Worm (Caenorhabditis elegans) whole organism, L3 larva: Measurements from ENCODE around the gene atx-3.

Experiments used
- aly-2 ChIP-seq: fragments of 150-350 bp; optimal IDR thresholded peaks from 2 replicates; lab custom pipeline; 2014; ENCODE audit warnings: missing biosample characterization, missing genetic modification characterization
- elt-3 ChIP-seq, 3 experiments: fragments of 150-350 bp in 1 of 3; sonication (generic microtip) in 2 of 3; optimal IDR thresholded peaks; 2 replicates in 2 of 3; 4 replicates in 1 of 3; lab custom pipeline; 2014 to 2017; ENCODE audit warnings: missing biosample characterization in 3 of 3, missing genetic modification characterization in 3 of 3
- lsy-12 ChIP-seq: sonication (generic microtip); optimal IDR thresholded peaks from 2 replicates; lab custom pipeline; 2016; ENCODE audit warnings: mild to moderate bottlenecking, missing genetic modification characterization, missing compliant biosample characterization
- nfya-1 ChIP-seq: sonication (generic microtip); optimal IDR thresholded peaks from 2 replicates; lab custom pipeline; 2017; ENCODE audit warnings: missing genetic modification characterization, mild to moderate bottlenecking, missing compliant biosample characterization, antibody characterized with exemption, moderate library complexity; ENCODE audit not compliant: insufficient read depth
- nhr-12 ChIP-seq: fragments of 150-350 bp; optimal IDR thresholded peaks from 2 replicates; lab custom pipeline; 2014; ENCODE audit warnings: missing biosample characterization, missing genetic modification characterization
- nhr-28 ChIP-seq: fragments of 150-350 bp; optimal IDR thresholded peaks from 2 replicates; lab custom pipeline; 2014; ENCODE audit warnings: missing biosample characterization, missing genetic modification characterization
- nhr-67 ChIP-seq: fragments of 150-350 bp; optimal IDR thresholded peaks from 2 replicates; lab custom pipeline; 2014; ENCODE audit warnings: missing biosample characterization, missing genetic modification characterization
- skn-1 ChIP-seq: fragments of 150-350 bp; optimal IDR thresholded peaks from 2 replicates; lab custom pipeline; 2014; ENCODE audit warnings: missing biosample characterization, missing genetic modification characterization

DNA sequence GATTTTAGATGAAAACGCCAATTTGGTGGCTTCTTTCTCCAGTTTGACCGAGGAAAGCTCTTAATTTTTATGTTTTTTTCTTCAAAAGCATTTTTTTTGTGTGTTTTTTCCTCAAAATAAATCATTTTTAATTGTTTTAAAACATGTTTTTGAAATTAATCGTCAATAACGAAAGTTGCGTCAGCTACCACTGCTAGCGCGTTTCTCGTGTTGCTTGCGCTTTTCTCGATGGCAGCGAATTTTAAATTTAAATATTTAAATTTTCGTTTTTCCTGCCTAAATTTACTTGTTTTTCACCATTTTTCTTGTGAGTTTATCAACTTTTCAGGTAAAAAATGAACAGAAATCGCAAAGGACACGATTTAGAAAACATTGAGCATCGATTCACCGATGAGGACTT is 39.3 kb downstream of the atx-3 start, which contains the start of gene prde-1:
- no peak for TF ChIP-seq nfya-1 (tag; lab: Kevin White, UChicago)
- TF ChIP-seq elt-3 (tag; optimal IDR thresholded peaks at IDR 0.05; lab: Kevin White, UChicago), result no peak
- TF ChIP-seq nhr-12, result no peak
- no peak for TF ChIP-seq lsy-12
- TF ChIP-seq aly-2, result no peak
- TF ChIP-seq skn-1 (tag; lab: Kevin White, UChicago), result no peak
- TF ChIP-seq nhr-28 (tag; lab: Kevin White, UChicago), result no peak
- no peak for TF ChIP-seq nhr-67 (tag; lab: Kevin White, UChicago)
